Fruit fly (Drosophila melanogaster) whole organism, embryonic: Measurements from ENCODE around the gene CG44836.

Experiments used
- Antp ChIP-seq: fragments of 200-800 bp; sonication (Bioruptor generic); optimal IDR thresholded peaks from 3 replicates; lab custom pipeline; 2016; ENCODE audit warnings: missing biosample characterization, missing genetic modification characterization
- Atf3 ChIP-seq: fragments of 200-800 bp; sonication (Bioruptor generic); optimal IDR thresholded peaks from 3 replicates; lab custom pipeline; 2016; ENCODE audit warnings: missing biosample characterization, missing genetic modification characterization
- Awh ChIP-seq: fragments of 200-800 bp; sonication (Bioruptor generic); IDR thresholded peaks from 2 replicates; pipeline ENCODE4, ENCODE4 v1.3.6; 2022; ENCODE audit warnings: missing biosample characterization, missing genetic modification characterization
- Bdp1 ChIP-seq: fragments of 200-800 bp; sonication (Bioruptor generic); optimal IDR thresholded peaks from 3 replicates; lab custom pipeline; 2016; ENCODE audit warnings: missing biosample characterization, missing genetic modification characterization
- CG10979 ChIP-seq: fragments of 200-800 bp; sonication (Bioruptor generic); optimal IDR thresholded peaks from 2 replicates; lab custom pipeline; 2018; ENCODE audit warnings: missing biosample characterization, mild to moderate bottlenecking, missing genetic modification characterization, moderate library complexity
- CG11398 ChIP-seq: fragments of 200-800 bp; sonication (Bioruptor generic); optimal IDR thresholded peaks from 2 replicates; lab custom pipeline; 2016; ENCODE audit warnings: missing biosample characterization, missing genetic modification characterization
- CG11560 ChIP-seq: fragments of 200-800 bp; sonication (Bioruptor generic); IDR thresholded peaks from 3 replicates; pipeline ENCODE4 v1.3.6; 2022; ENCODE audit warnings: missing biosample characterization, missing genetic modification characterization
- CG13123 ChIP-seq: fragments of 200-800 bp; sonication (Bioruptor generic); optimal IDR thresholded peaks from 2 replicates; lab custom pipeline; 2016; ENCODE audit warnings: missing biosample characterization, missing genetic modification characterization
- CG14965 ChIP-seq: fragments of 200-800 bp; sonication (Bioruptor generic); optimal IDR thresholded peaks from 2 replicates; lab custom pipeline; 2016; ENCODE audit warnings: missing biosample characterization, missing genetic modification characterization, borderline replicate concordance
- CG15601 ChIP-seq: fragments of 200-800 bp; sonication (Bioruptor generic); optimal IDR thresholded peaks from 3 replicates; lab custom pipeline; 2019; ENCODE audit warnings: missing biosample characterization, mild to moderate bottlenecking, missing genetic modification characterization, moderate library complexity
- CG15696 ChIP-seq: fragments of 200-800 bp; sonication (Bioruptor generic); optimal IDR thresholded peaks from 2 replicates; lab custom pipeline; 2019; ENCODE audit warnings: missing biosample characterization, mild to moderate bottlenecking, missing genetic modification characterization, moderate library complexity
- CG16813 ChIP-seq: fragments of 200-800 bp; sonication (Bioruptor generic); IDR thresholded peaks from 3 replicates; pipeline ENCODE4 v1.3.6; 2022; ENCODE audit warnings: missing biosample characterization, missing genetic modification characterization; ENCODE audit not compliant: partially characterized antibody
- CG2116 ChIP-seq: fragments of 200-800 bp; sonication (Bioruptor generic); optimal IDR thresholded peaks from 3 replicates; lab custom pipeline; 2018; ENCODE audit warnings: missing biosample characterization, mild to moderate bottlenecking, missing genetic modification characterization
- CG2202 ChIP-seq: fragments of 200-800 bp; sonication (Bioruptor generic); optimal IDR thresholded peaks from 2 replicates; lab custom pipeline; 2018; ENCODE audit warnings: missing biosample characterization, mild to moderate bottlenecking, missing genetic modification characterization
- CG31365 ChIP-seq: fragments of 200-800 bp; sonication (Bioruptor generic); optimal IDR thresholded peaks from 2 replicates; lab custom pipeline; 2018; ENCODE audit warnings: missing biosample characterization, mild to moderate bottlenecking, missing genetic modification characterization
- CG3163 ChIP-seq: fragments of 200-800 bp; sonication (Bioruptor generic); optimal IDR thresholded peaks from 3 replicates; lab custom pipeline; 2016; ENCODE audit warnings: missing biosample characterization, missing genetic modification characterization
- CG3726 ChIP-seq: fragments of 200-800 bp; sonication (Bioruptor generic); IDR thresholded peaks from 3 replicates; pipeline ENCODE4, ENCODE4 v1.3.6; 2022; ENCODE audit warnings: missing biosample characterization, missing genetic modification characterization
- CG4854 ChIP-seq: fragments of 200-800 bp; sonication (Bioruptor generic); optimal IDR thresholded peaks from 2 replicates; lab custom pipeline; 2016; ENCODE audit warnings: missing biosample characterization, missing genetic modification characterization, inconsistent platforms
- CG8359 ChIP-seq: fragments of 200-800 bp; sonication (Bioruptor generic); optimal IDR thresholded peaks from 2 replicates; lab custom pipeline; 2017; ENCODE audit warnings: missing biosample characterization, mild to moderate bottlenecking, missing genetic modification characterization, borderline replicate concordance
- CG9817 ChIP-seq: fragments of 200-800 bp; sonication (Bioruptor generic); optimal IDR thresholded peaks from 2 replicates; lab custom pipeline; 2018; ENCODE audit warnings: missing biosample characterization, mild to moderate bottlenecking, missing genetic modification characterization, moderate library complexity
- CTCF ChIP-seq: fragments of 200-800 bp; sonication (Bioruptor generic); optimal IDR thresholded peaks from 2 replicates; lab custom pipeline; 2017; ENCODE audit warnings: missing biosample characterization, mild to moderate bottlenecking, missing genetic modification characterization, moderate library complexity
- CrebB ChIP-seq: fragments of 200-800 bp; sonication (Bioruptor generic); optimal IDR thresholded peaks from 3 replicates; lab custom pipeline; 2018; ENCODE audit warnings: missing biosample characterization, mild to moderate bottlenecking, missing genetic modification characterization
- HHEX ChIP-seq: fragments of 200-800 bp; sonication (Bioruptor generic); optimal IDR thresholded peaks from 3 replicates; lab custom pipeline; 2017; ENCODE audit warnings: missing biosample characterization, mild to moderate bottlenecking, missing genetic modification characterization, missing genetic modification reagents
- Max ChIP-seq: fragments of 200-800 bp; sonication (Bioruptor generic); optimal IDR thresholded peaks from 2 replicates; lab custom pipeline; 2016; ENCODE audit warnings: missing biosample characterization, mild to moderate bottlenecking, missing genetic modification characterization
- NC2β ChIP-seq: fragments of 200-800 bp; sonication (Bioruptor generic); optimal IDR thresholded peaks from 2 replicates; lab custom pipeline; 2016; ENCODE audit warnings: missing biosample characterization, missing genetic modification characterization
- NFAT ChIP-seq: fragments of 200-800 bp; sonication (Bioruptor generic); IDR thresholded peaks from 2 replicates; pipeline ENCODE4 v1.3.6; 2022; ENCODE audit warnings: missing biosample characterization, missing genetic modification characterization
- Six4 ChIP-seq: fragments of 200-800 bp; sonication (Bioruptor generic); optimal IDR thresholded peaks from 2 replicates; lab custom pipeline; 2016; ENCODE audit warnings: missing biosample characterization, missing genetic modification characterization
- Vsx1 ChIP-seq: fragments of 200-800 bp; sonication (Bioruptor generic); optimal IDR thresholded peaks from 2 replicates; lab custom pipeline; 2017; ENCODE audit warnings: missing biosample characterization, mild to moderate bottlenecking, missing genetic modification characterization, missing genetic modification reagents
- YL-1 ChIP-seq: fragments of 200-800 bp; sonication (Bioruptor generic); optimal IDR thresholded peaks from 3 replicates; lab custom pipeline; 2017; ENCODE audit warnings: missing biosample characterization, mild to moderate bottlenecking, missing genetic modification characterization
- ac ChIP-seq: fragments of 200-800 bp; sonication (Bioruptor generic); optimal IDR thresholded peaks from 3 replicates; lab custom pipeline; 2017; ENCODE audit warnings: missing biosample characterization, mild to moderate bottlenecking, missing genetic modification characterization
- al ChIP-seq: fragments of 200-800 bp; sonication (Bioruptor generic); IDR thresholded peaks from 2 replicates; pipeline ENCODE4 v1.3.6; 2022; ENCODE audit warnings: missing biosample characterization, missing genetic modification characterization
- bsh ChIP-seq, 2 experiments: fragments of 200-800 bp; sonication (Bioruptor generic); optimal IDR thresholded peaks; 2 replicates each; lab custom pipeline; 2017 to 2018; ENCODE audit warnings: mild to moderate bottlenecking in 2 of 2, missing biosample characterization in 2 of 2, missing genetic modification characterization in 2 of 2, moderate library complexity in 1 of 2
- btn ChIP-seq: fragments of 200-800 bp; sonication (Bioruptor generic); optimal IDR thresholded peaks from 2 replicates; lab custom pipeline; 2016; ENCODE audit warnings: missing biosample characterization, missing genetic modification characterization
- chif ChIP-seq, 2 experiments: fragments of 200-800 bp; sonication (Bioruptor generic); optimal IDR thresholded peaks; 3 replicates each; lab custom pipeline; 2016; ENCODE audit warnings: missing biosample characterization in 2 of 2, missing genetic modification characterization in 2 of 2
- chm ChIP-seq: fragments of 200-800 bp; sonication (Bioruptor generic); IDR thresholded peaks from 2 replicates; pipeline ENCODE4 v1.3.6; 2022; ENCODE audit warnings: missing biosample characterization, missing genetic modification characterization
- dm ChIP-seq: fragments of 200-800 bp; sonication (Bioruptor generic); optimal IDR thresholded peaks from 3 replicates; lab custom pipeline; 2016; ENCODE audit warnings: missing biosample characterization, missing genetic modification characterization
- dysf ChIP-seq: fragments of 200-800 bp; sonication (Bioruptor generic); IDR thresholded peaks from 3 replicates; pipeline ENCODE4 v1.3.6; 2022; ENCODE audit warnings: missing biosample characterization, missing genetic modification characterization
- fd102C ChIP-seq: fragments of 200-800 bp; sonication (Bioruptor generic); optimal IDR thresholded peaks from 2 replicates; lab custom pipeline; 2018; ENCODE audit warnings: missing biosample characterization, mild to moderate bottlenecking, missing genetic modification characterization, moderate library complexity
- h ChIP-seq: fragments of >200 bp; optimal IDR thresholded peaks from 2 replicates; lab custom pipeline; 2017
- ham ChIP-seq: fragments of 200-800 bp; sonication (Bioruptor generic); IDR thresholded peaks from 2 replicates; pipeline ENCODE4 v1.3.6; 2022; ENCODE audit warnings: missing biosample characterization, missing genetic modification characterization
- knrl ChIP-seq: fragments of 200-800 bp; sonication (Bioruptor generic); IDR thresholded peaks from 3 replicates; pipeline ENCODE4 v1.3.6; 2022; ENCODE audit warnings: missing biosample characterization, missing genetic modification characterization; ENCODE audit not compliant: partially characterized antibody
- onecut ChIP-seq: fragments of 200-800 bp; sonication (Bioruptor generic); IDR thresholded peaks from 2 replicates; pipeline ENCODE4 v1.3.6; 2022; ENCODE audit warnings: missing biosample characterization, missing genetic modification characterization
- pfk ChIP-seq: fragments of 200-800 bp; sonication (Bioruptor generic); optimal IDR thresholded peaks from 2 replicates; lab custom pipeline; 2018; ENCODE audit warnings: missing biosample characterization, mild to moderate bottlenecking, missing genetic modification characterization, moderate library complexity
- psq ChIP-seq: fragments of 200-800 bp; sonication (Bioruptor generic); optimal IDR thresholded peaks from 2 replicates; lab custom pipeline; 2017; ENCODE audit warnings: missing biosample characterization, missing genetic modification characterization
- repo ChIP-seq: fragments of 200-800 bp; sonication (Bioruptor generic); optimal IDR thresholded peaks from 2 replicates; lab custom pipeline; 2016; ENCODE audit warnings: missing biosample characterization, missing genetic modification characterization
- ro ChIP-seq: fragments of 200-800 bp; sonication (Bioruptor generic); IDR thresholded peaks from 2 replicates; pipeline ENCODE4 v1.3.6; 2022; ENCODE audit warnings: missing biosample characterization, missing genetic modification characterization
- tin ChIP-seq: fragments of 200-800 bp; sonication (Bioruptor generic); optimal IDR thresholded peaks from 3 replicates; lab custom pipeline; 2016; ENCODE audit warnings: missing biosample characterization, missing genetic modification characterization
- trem ChIP-seq: fragments of 200-800 bp; optimal IDR thresholded peaks from 3 replicates; lab custom pipeline; 2019; ENCODE audit warnings: missing biosample characterization, mild to moderate bottlenecking, missing genetic modification characterization, moderate library complexity
- vnd ChIP-seq: fragments of 200-800 bp; sonication (Bioruptor generic); IDR thresholded peaks from 3 replicates; pipeline ENCODE4 v1.3.6; 2022; ENCODE audit warnings: missing biosample characterization, missing genetic modification characterization; ENCODE audit not compliant: partially characterized antibody
- zen2 ChIP-seq: fragments of 200-800 bp; sonication (Bioruptor generic); IDR thresholded peaks from 3 replicates; pipeline ENCODE4 v1.3.6; 2022; ENCODE audit warnings: missing biosample characterization, missing genetic modification characterization; ENCODE audit not compliant: partially characterized antibody

Gene CG44836

dm6 chr3L:16408609-16409439 lies 8.7 kb upstream of the CG44836 start (continued):
- no peak for TF ChIP-seq NFAT
- peak; percentile 48 for TF ChIP-seq pfk (GFP tag; lab: Kevin White, UChicago)
- peak; percentile 31 for TF ChIP-seq CG13123 (GFP tag; lab: Kevin White, UChicago)
- no peak for TF ChIP-seq CG31365 (tag; lab: Kevin White, UChicago)
- TF ChIP-seq chm (GFP tag; lab: Robert Waterston, UW) = peak; percentile 78; the same call in 1 of the 2 replicates
- TF ChIP-seq dm = peak; percentile 37
- TF ChIP-seq CG15601 (tag; lab: Kevin White, UChicago) = peak; percentile 44
- TF ChIP-seq onecut (GFP tag; lab: Robert Waterston, UW) = peak; percentile 43; the same call in 1 of the 2 replicates
- TF ChIP-seq chif (GFP tag; optimal IDR thresholded peaks at IDR 0.05; lab: Kevin White, UChicago) = peak; percentile 29 to 62
- peak; percentile 14 for TF ChIP-seq trem (tag; lab: Kevin White, UChicago)
- TF ChIP-seq h (lab: Kevin White, UChicago) = no peak
- peak; percentile 48; the same call in 1 of the 2 replicates for TF ChIP-seq Awh (GFP tag; lab: Robert Waterston, UW)
- peak; percentile 19 for TF ChIP-seq psq (GFP tag; lab: Kevin White, UChicago)
- peak; percentile 41 for TF ChIP-seq CTCF (GFP tag; lab: Kevin White, UChicago)
- TF ChIP-seq Max (GFP tag; lab: Kevin White, UChicago) = peak; percentile 34
- TF ChIP-seq CG3726 = no peak
- TF ChIP-seq Vsx1 (GFP tag; lab: Kevin White, UChicago) = peak; percentile 52
- no peak for TF ChIP-seq CG16813
- TF ChIP-seq CG11560 = no peak
- TF ChIP-seq CG10979 = peak; percentile 22
- no peak for TF ChIP-seq CG9817 (tag; lab: Kevin White, UChicago)
- TF ChIP-seq Atf3 (GFP tag; lab: Kevin White, UChicago) = peak; percentile 50
- TF ChIP-seq repo (GFP tag; lab: Kevin White, UChicago) = peak; percentile 19
- TF ChIP-seq zen2 (GFP tag; lab: Robert Waterston, UW) = no peak
- TF ChIP-seq CG3163 (GFP tag; lab: Kevin White, UChicago) = peak; percentile 33
- no peak for TF ChIP-seq al (GFP tag; lab: Robert Waterston, UW)
- peak; percentile 75 for TF ChIP-seq CG2202 (tag; lab: Kevin White, UChicago)
- peak; percentile 32 to 61 for TF ChIP-seq bsh (GFP tag; optimal IDR thresholded peaks at IDR 0.05; lab: Kevin White, UChicago)
- no peak for TF ChIP-seq dysf (GFP tag; lab: Robert Waterston, UW)
- TF ChIP-seq Six4 (GFP tag; lab: Kevin White, UChicago) = no peak
- peak; percentile 46 for TF ChIP-seq CG11398
- TF ChIP-seq vnd (GFP tag; lab: Robert Waterston, UW) = no peak
- TF ChIP-seq Bdp1 (GFP tag; lab: Kevin White, UChicago) = peak; percentile 33
- TF ChIP-seq knrl (GFP tag; lab: Robert Waterston, UW) = no peak
- TF ChIP-seq NC2β (GFP tag; lab: Kevin White, UChicago) = peak; percentile 59
- no peak for TF ChIP-seq ro (GFP tag; lab: Robert Waterston, UW)
- TF ChIP-seq tin (GFP tag; lab: Kevin White, UChicago) = peak; percentile 2
- peak; percentile 92 for TF ChIP-seq CG15696 (tag; lab: Kevin White, UChicago)
- peak; percentile 34 for TF ChIP-seq CrebB (tag; lab: Kevin White, UChicago)
- peak; percentile 95 for TF ChIP-seq fd102C
- peak; percentile 20 for TF ChIP-seq CG14965 (GFP tag; lab: Kevin White, UChicago)
- peak; percentile 32 for TF ChIP-seq YL-1 (GFP tag; lab: Kevin White, UChicago)
- TF ChIP-seq ac (GFP tag; lab: Kevin White, UChicago) = peak; percentile 91
- peak; percentile 6 for TF ChIP-seq CG4854 (GFP tag; lab: Kevin White, UChicago)
- peak; percentile 11 for TF ChIP-seq HHEX
- no peak for TF ChIP-seq ham (GFP tag; lab: Robert Waterston, UW)
- peak; percentile 32 for TF ChIP-seq CG2116 (GFP tag; lab: Kevin White, UChicago)
- peak; percentile 14 for TF ChIP-seq CG8359 (GFP tag; lab: Kevin White, UChicago)
- no peak for TF ChIP-seq Antp (GFP tag; lab: Kevin White, UChicago)
- TF ChIP-seq btn (GFP tag; lab: Kevin White, UChicago) = peak; percentile 51
